Fruit fly (Drosophila melanogaster): ENCODE data around the gene RFeSP.

The RFeSP gene

DNA sequence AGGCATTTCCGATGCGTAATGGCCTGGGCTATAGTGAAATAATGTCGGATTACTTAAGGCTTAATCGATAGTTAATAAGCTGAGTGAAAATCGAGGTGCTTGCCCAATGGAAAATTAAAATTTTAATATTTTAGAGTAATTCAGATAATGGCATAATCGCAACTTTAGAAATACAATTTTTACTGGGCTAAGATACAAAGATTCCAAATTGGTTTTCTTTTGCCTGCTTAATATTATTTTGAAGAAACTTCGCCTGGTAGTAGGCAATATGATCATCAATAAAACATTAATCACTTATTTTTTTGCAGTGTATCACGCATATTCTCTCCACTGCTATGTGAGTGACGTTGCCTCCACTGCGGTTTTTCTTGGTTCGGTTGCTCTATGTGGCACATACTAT is 5.2 kb upstream of the RFeSP start (continued):
- no peak for TF ChIP-seq repo (GFP tag; optimal IDR thresholded peaks at IDR 0.05)
- peak; percentile 75 for TF ChIP-seq Hmr (GFP tag; optimal IDR thresholded peaks at IDR 0.05)
- TF ChIP-seq CG11093 (GFP tag; IDR thresholded peaks at IDR 0.05), result no peak
- no peak for TF ChIP-seq CG9215 (GFP tag; IDR thresholded peaks at IDR 0.05)
- no peak for TF ChIP-seq Hr39 (optimal IDR thresholded peaks at IDR 0.05)
- no peak for TF ChIP-seq her (GFP tag; optimal IDR thresholded peaks at IDR 0.05)
- no peak for TF ChIP-seq NC2β (GFP tag; optimal IDR thresholded peaks at IDR 0.05)
- TF ChIP-seq CG10654 (GFP tag; optimal IDR thresholded peaks at IDR 0.05), result no peak
- no peak for TF ChIP-seq NC2α (GFP tag; optimal IDR thresholded peaks at IDR 0.05)
- TF ChIP-seq CG43689 (GFP tag; IDR thresholded peaks at IDR 0.05), result 0 out of 2 replicates have a peak, but pooled peaks have one; percentile 12
- TF ChIP-seq NK7.1 (GFP tag; optimal IDR thresholded peaks at IDR 0.05), result no peak
- TF ChIP-seq Spps (tag; optimal IDR thresholded peaks at IDR 0.05), result no peak
- peak; percentile 73 for TF ChIP-seq Meics (GFP tag; optimal IDR thresholded peaks at IDR 0.05)
- peak; percentile 18 for TF ChIP-seq nmo (GFP tag; optimal IDR thresholded peaks at IDR 0.05)
- no peak for TF ChIP-seq Doc2 (GFP tag; IDR thresholded peaks at IDR 0.05)
- TF ChIP-seq CG9797 (GFP tag; optimal IDR thresholded peaks at IDR 0.05), result no peak
- no peak for TF ChIP-seq Side (GFP tag; optimal IDR thresholded peaks at IDR 0.05)
- peak; percentile 26 for TF ChIP-seq CG13424 (tag; optimal IDR thresholded peaks at IDR 0.05)
- no peak for TF ChIP-seq Dip3 (GFP tag; optimal IDR thresholded peaks at IDR 0.05)
- peak; percentile 75 for TF ChIP-seq BtbVII (GFP tag; optimal IDR thresholded peaks at IDR 0.05)
- peak; percentile 59 for TF ChIP-seq Fer1 (GFP tag; optimal IDR thresholded peaks at IDR 0.05)
- TF ChIP-seq so (GFP tag; IDR thresholded peaks at IDR 0.05), result no peak
- TF ChIP-seq schlank (tag; optimal IDR thresholded peaks at IDR 0.05), result no peak
- no peak for TF ChIP-seq prd (optimal IDR thresholded peaks at IDR 0.05)
- TF ChIP-seq prd (GFP tag; IDR thresholded peaks at IDR 0.05), result 0 out of 3 replicates have a peak, but pooled peaks have one; percentile 12
- TF ChIP-seq Med (GFP tag), result peak; percentile 58
- no peak for TF ChIP-seq al (GFP tag; IDR thresholded peaks at IDR 0.05)
- no peak for TF ChIP-seq crp (GFP tag; optimal IDR thresholded peaks at IDR 0.05)
- peak; percentile 59 for TF ChIP-seq Sox102F (GFP tag; optimal IDR thresholded peaks at IDR 0.05)
- peak; percentile 36 for TF ChIP-seq CG8924 (tag; optimal IDR thresholded peaks at IDR 0.05)
- TF ChIP-seq bab2 (GFP tag; optimal IDR thresholded peaks at IDR 0.05), result peak; percentile 19
- TF ChIP-seq btn (GFP tag; optimal IDR thresholded peaks at IDR 0.05), result no peak
- TF ChIP-seq Lpt (GFP tag; optimal IDR thresholded peaks at IDR 0.05), result no peak
- TF ChIP-seq unpg (GFP tag; optimal IDR thresholded peaks at IDR 0.05), result no peak
- TF ChIP-seq chif (GFP tag; optimal IDR thresholded peaks at IDR 0.05), result peak in 1 of 2 experiments; percentile 12
- TF ChIP-seq emc (GFP tag; optimal IDR thresholded peaks at IDR 0.05), result no peak
- TF ChIP-seq CG12155 (GFP tag; optimal IDR thresholded peaks at IDR 0.05), result no peak
- peak; percentile 31 for TF ChIP-seq CG9727 (GFP tag; optimal IDR thresholded peaks at IDR 0.05)
- no peak for TF ChIP-seq GATAe (GFP tag; conservative IDR thresholded peaks at IDR 0.05)
- TF ChIP-seq CG31441 (GFP tag; IDR thresholded peaks at IDR 0.05), result peak; percentile 57; the same call in 1 of the 2 replicates
- TF ChIP-seq Opbp (GFP tag; IDR thresholded peaks at IDR 0.05; ENCODE audit: partially characterized antibody), result no peak
- no peak for TF ChIP-seq gt (GFP tag; IDR thresholded peaks at IDR 0.05)
- TF ChIP-seq CG15601 (tag; optimal IDR thresholded peaks at IDR 0.05), result no peak
- TF ChIP-seq CG8388 (GFP tag; optimal IDR thresholded peaks at IDR 0.05), result no peak
- peak; percentile 15 for TF ChIP-seq Xbp1 (GFP tag; optimal IDR thresholded peaks at IDR 0.05)
- no peak for TF ChIP-seq CG5953 (GFP tag; IDR thresholded peaks at IDR 0.05)
- TF ChIP-seq pho (GFP tag; optimal IDR thresholded peaks at IDR 0.05), result no peak
- TF ChIP-seq Usf (GFP tag; optimal IDR thresholded peaks at IDR 0.05), result no peak
- no peak for TF ChIP-seq ara (GFP tag; IDR thresholded peaks at IDR 0.05)
- peak; percentile 68 for TF ChIP-seq CG11504 (tag; optimal IDR thresholded peaks at IDR 0.05)
- no peak for TF ChIP-seq en (GFP tag; optimal IDR thresholded peaks at IDR 0.05)
- no peak for TF ChIP-seq CG10321 (GFP tag; IDR thresholded peaks at IDR 0.05)
- TF ChIP-seq tll (GFP tag; optimal IDR thresholded peaks at IDR 0.05), result no peak

Measured in whole organism, embryonic.